Fruit fly (Drosophila melanogaster): ENCODE results near the gene CG6418.

The CG6418 gene

dm6 chr3L:10849620-10850302 is 29.1 kb downstream of the CG6418 start (continued):
- TF ChIP-seq Abd-B (GFP tag; optimal IDR thresholded peaks at IDR 0.05) (peak; percentile 12), onecut (GFP tag; IDR thresholded peaks at IDR 0.05) (peak; percentile 32; the same call in 1 of the 2 replicates), Nf-YC (tag; optimal IDR thresholded peaks at IDR 0.05) (peak; percentile 29), CG30020 (tag; optimal IDR thresholded peaks at IDR 0.05) (peak; percentile 2), CG14965 (GFP tag; optimal IDR thresholded peaks at IDR 0.05; ENCODE audit: borderline replicate concordance) (no peak), CG30403 (GFP tag; optimal IDR thresholded peaks at IDR 0.05) (peak; percentile 24), CG32772 (GFP tag; IDR thresholded peaks at IDR 0.05) (0 out of 2 replicates have a peak, but pooled peaks have one; percentile 17), ci (GFP tag; IDR thresholded peaks at IDR 0.05) (peak; percentile 47; the same call in 1 of the 3 replicates), CG32767 (GFP tag; IDR thresholded peaks at IDR 0.05) (0 out of 2 replicates have a peak, but pooled peaks have one; percentile 20), cato (GFP tag; optimal IDR thresholded peaks at IDR 0.05; ENCODE audit: borderline replicate concordance) (no peak), Mad (GFP tag; optimal IDR thresholded peaks at IDR 0.05) (no peak), zen (tag; optimal IDR thresholded peaks at IDR 0.05) (peak; percentile 31), nerfin-1 (tag; optimal IDR thresholded peaks at IDR 0.05) (peak; percentile 63), CkIIα-i1 (GFP tag; IDR thresholded peaks at IDR 0.05) (no peak), Xrp1 (GFP tag; IDR thresholded peaks at IDR 0.05) (peak; percentile 62; the same call in 1 of the 2 replicates), CG11398 (GFP tag; optimal IDR thresholded peaks at IDR 0.05) (no peak), seq (GFP tag; IDR thresholded peaks at IDR 0.05) (no peak), CG6254 (GFP tag; optimal IDR thresholded peaks at IDR 0.05) (peak; percentile 2), sqz (GFP tag; optimal IDR thresholded peaks at IDR 0.05) (peak; percentile 80), abd-A (tag; optimal IDR thresholded peaks at IDR 0.05) (peak; percentile 87), ken (GFP tag; IDR thresholded peaks at IDR 0.05) (0 out of 3 replicates have a peak, but pooled peaks have one; percentile 23), CG14710 (tag; optimal IDR thresholded peaks at IDR 0.05) (peak; percentile 30), hth (optimal IDR thresholded peaks at IDR 0.05) (no peak), CG33557 (GFP tag; optimal IDR thresholded peaks at IDR 0.05) (no peak), fd102C (GFP tag; optimal IDR thresholded peaks at IDR 0.05) (no peak), phol (tag; optimal IDR thresholded peaks at IDR 0.05) (peak; percentile 61), D19A (tag; optimal IDR thresholded peaks at IDR 0.05) (peak; percentile 35), z (GFP tag; IDR thresholded peaks at IDR 0.05) (0 out of 3 replicates have a peak, but pooled peaks have one; percentile 48), Sry-δ (GFP tag; optimal IDR thresholded peaks at IDR 0.05) (peak; percentile 65), HLH54F (GFP tag; optimal IDR thresholded peaks at IDR 0.05) (no peak), trem (tag; optimal IDR thresholded peaks at IDR 0.05) (peak; percentile 44), her (GFP tag; optimal IDR thresholded peaks at IDR 0.05) (no peak), zfh1 (GFP tag; IDR thresholded peaks at IDR 0.05) (peak; percentile 65), Poxn (GFP tag; IDR thresholded peaks at IDR 0.05) (no peak), CG11695 (GFP tag; IDR thresholded peaks at IDR 0.05) (peak; percentile 20; the same call in 1 of the 3 replicates), CG6683 (GFP tag; optimal IDR thresholded peaks at IDR 0.05) (no peak), HmgZ (tag; optimal IDR thresholded peaks at IDR 0.05) (no peak), Stat92E (GFP tag; optimal IDR thresholded peaks at IDR 0.05) (peak in 1 of 3 experiments; percentile 25), Tbp (GFP tag; optimal IDR thresholded peaks at IDR 0.05) (no peak), B-H1 (GFP tag; IDR thresholded peaks at IDR 0.05) (no peak; the same call in 2 of the 3 replicates), Sox102F (GFP tag; optimal IDR thresholded peaks at IDR 0.05) (peak; percentile 37), Trl (optimal IDR thresholded peaks at IDR 0.05) (no peak), Trl (GFP tag; optimal IDR thresholded peaks at IDR 0.05) (no peak), CG10959 (GFP tag; IDR thresholded peaks at IDR 0.05) (no peak), Med (GFP tag) (peak; percentile 58), zf30C (GFP tag; optimal IDR thresholded peaks at IDR 0.05) (peak; percentile 17), vvl (GFP tag; IDR thresholded peaks at IDR 0.05) (peak; percentile 43), grn (GFP tag; optimal IDR thresholded peaks at IDR 0.05) (peak; percentile 3), CG8281 (tag; optimal IDR thresholded peaks at IDR 0.05) (peak; percentile 51), CG6854 (GFP tag; optimal IDR thresholded peaks at IDR 0.05) (no peak)
